Worm (Caenorhabditis elegans) whole organism, young adult: Measurements from ENCODE around the gene mua-6.

ENCODE experiments used
- B0261.1 ChIP-seq: sonication (generic microtip); optimal IDR thresholded peaks from 2 replicates; lab custom pipeline; 2016; ENCODE audit warnings: mild to moderate bottlenecking, missing genetic modification characterization, moderate library complexity, missing compliant biosample characterization
- F39B2.1 ChIP-seq: fragments of 200-800 bp; sonication (Bioruptor generic); IDR thresholded peaks from 2 replicates; pipeline ENCODE4 v1.3.6; 2022; ENCODE audit warnings: missing genetic modification reagents, missing genetic modification characterization, missing compliant biosample characterization
- F55B11.4 ChIP-seq: sonication (generic microtip); optimal IDR thresholded peaks from 2 replicates; lab custom pipeline; 2016; ENCODE audit warnings: missing compliant biosample characterization, missing genetic modification characterization, borderline replicate concordance; ENCODE audit not compliant: insufficient read depth
- K11D2.4 ChIP-seq: fragments of 200-800 bp; sonication (Bioruptor generic); IDR thresholded peaks from 2 replicates; pipeline ENCODE4 v1.3.6; 2022; ENCODE audit warnings: missing genetic modification reagents, missing genetic modification characterization, missing compliant biosample characterization
- T07F8.4 ChIP-seq: sonication (generic microtip); optimal IDR thresholded peaks from 2 replicates; lab custom pipeline; 2016; ENCODE audit warnings: mild to moderate bottlenecking, missing genetic modification characterization, moderate library complexity, missing compliant biosample characterization
- aptf-2 ChIP-seq: fragments of 200-800 bp; sonication (Bioruptor generic); conservative IDR thresholded peaks from 2 replicates; pipeline ENCODE4 v1.3.6; 2022; ENCODE audit warnings: missing genetic modification reagents, missing genetic modification characterization, missing compliant biosample characterization
- atf-7 ChIP-seq: sonication (generic microtip); optimal IDR thresholded peaks from 2 replicates; lab custom pipeline; 2017; ENCODE audit warnings: mild to moderate bottlenecking, missing genetic modification characterization, missing compliant biosample characterization
- attf-3 ChIP-seq: fragments of 200-800 bp; sonication (Bioruptor generic); conservative IDR thresholded peaks from 2 replicates; pipeline ENCODE4 v1.3.6; 2022; ENCODE audit warnings: missing genetic modification reagents, missing genetic modification characterization, missing compliant biosample characterization
- bed-2 ChIP-seq: fragments of 200-800 bp; sonication (Bioruptor generic); IDR thresholded peaks from 2 replicates; pipeline ENCODE4 v1.3.6; 2022; ENCODE audit warnings: missing genetic modification reagents, missing genetic modification characterization, missing compliant biosample characterization
- die-1 ChIP-seq: sonication (generic microtip); optimal IDR thresholded peaks from 2 replicates; lab custom pipeline; 2016; ENCODE audit warnings: missing genotype, mild to moderate bottlenecking, missing genetic modification characterization, missing compliant biosample characterization
- egrh-3 ChIP-seq: fragments of 200-800 bp; sonication (Bioruptor generic); IDR thresholded peaks from 2 replicates; pipeline ENCODE4 v1.3.6; 2022; ENCODE audit warnings: missing genetic modification reagents, missing genetic modification characterization, missing compliant biosample characterization
- fkh-3 ChIP-seq: sonication (generic microtip); optimal IDR thresholded peaks from 2 replicates; lab custom pipeline; 2016; ENCODE audit warnings: mild to moderate bottlenecking, missing genetic modification characterization, missing compliant biosample characterization
- gei-17 ChIP-seq: fragments of 200-800 bp; sonication (Bioruptor generic); optimal IDR thresholded peaks from 2 replicates; lab custom pipeline; 2018; ENCODE audit warnings: mild to moderate bottlenecking, missing genetic modification characterization, missing compliant biosample characterization
- him-1 ChIP-seq: sonication (generic microtip); optimal IDR thresholded peaks from 2 replicates; lab custom pipeline; 2016; ENCODE audit warnings: missing genotype, missing genetic modification reagents, missing genetic modification characterization, missing compliant biosample characterization
- hmg-1.2 ChIP-seq: fragments of 200-800 bp; sonication (Bioruptor generic); IDR thresholded peaks from 2 replicates; pipeline ENCODE4 v1.3.6; 2022; ENCODE audit warnings: missing genetic modification reagents, missing genetic modification characterization, missing compliant biosample characterization
- hrde-1 ChIP-seq: sonication (generic microtip); optimal IDR thresholded peaks from 2 replicates; lab custom pipeline; 2016; ENCODE audit warnings: missing genetic modification characterization, mild to moderate bottlenecking, missing compliant biosample characterization, moderate library complexity, missing genotype, missing genetic modification reagents, borderline replicate concordance
- lag-1 ChIP-seq: fragments of 200-800 bp; sonication (Bioruptor generic); IDR thresholded peaks from 2 replicates; pipeline ENCODE4 v1.3.6; 2022; ENCODE audit warnings: missing genetic modification reagents, missing genetic modification characterization, missing compliant biosample characterization
- let-526 ChIP-seq: fragments of 200-800 bp; sonication (Bioruptor generic); IDR thresholded peaks from 2 replicates; pipeline ENCODE4 v1.3.6; 2022; ENCODE audit warnings: missing genetic modification reagents, missing genetic modification characterization, missing compliant biosample characterization
- lin-54 ChIP-seq: fragments of 200-800 bp; sonication (Bioruptor generic); optimal IDR thresholded peaks from 2 replicates; lab custom pipeline; 2018; ENCODE audit warnings: mild to moderate bottlenecking, missing genetic modification characterization, missing compliant biosample characterization
- mel-28 ChIP-seq: sonication (generic microtip); optimal IDR thresholded peaks from 2 replicates; lab custom pipeline; 2016; ENCODE audit warnings: borderline replicate concordance, mild to moderate bottlenecking, missing genetic modification characterization, missing compliant biosample characterization
- nhr-120 ChIP-seq: fragments of 200-800 bp; sonication (Bioruptor generic); IDR thresholded peaks from 2 replicates; pipeline ENCODE4 v1.3.6; 2022; ENCODE audit warnings: missing genetic modification characterization, missing compliant biosample characterization
- pbrm-1 ChIP-seq: fragments of 200-800 bp; sonication (Bioruptor generic); IDR thresholded peaks from 2 replicates; pipeline ENCODE4 v1.3.6; 2022; ENCODE audit warnings: missing genetic modification reagents, missing genetic modification characterization, missing compliant biosample characterization
- rcor-1 ChIP-seq: fragments of 200-800 bp; sonication (Bioruptor generic); IDR thresholded peaks from 2 replicates; pipeline ENCODE4 v1.3.6; 2022; ENCODE audit warnings: missing genetic modification reagents, missing genetic modification characterization, missing compliant biosample characterization
- snpc-1.3 ChIP-seq: sonication (generic microtip); optimal IDR thresholded peaks from 2 replicates; lab custom pipeline; 2017; ENCODE audit warnings: missing genetic modification characterization, mild to moderate bottlenecking, missing compliant biosample characterization, antibody characterized with exemption, moderate library complexity, missing genotype, missing genetic modification reagents; ENCODE audit not compliant: insufficient read depth
- snpc-4 ChIP-seq, 5 experiments: fragments of 150-350 bp in 1 of 5; sonication (generic microtip) in 4 of 5; optimal IDR thresholded peaks; 2 replicates each; lab custom pipeline; 2014 to 2018; ENCODE audit warnings: missing genetic modification characterization in 5 of 5, missing biosample characterization in 3 of 5, antibody characterized with exemption in 2 of 5, mild to moderate bottlenecking in 2 of 5, missing compliant biosample characterization in 2 of 5, missing genotype in 2 of 5, moderate library complexity in 2 of 5, missing genetic modification reagents in 1 of 5
- somi-1 ChIP-seq: fragments of 200-800 bp; sonication (Bioruptor generic); optimal IDR thresholded peaks from 2 replicates; lab custom pipeline; 2018; ENCODE audit warnings: mild to moderate bottlenecking, missing genetic modification characterization, missing compliant biosample characterization
- sptf-2 ChIP-seq: fragments of 200-800 bp; sonication (Bioruptor generic); optimal IDR thresholded peaks from 2 replicates; lab custom pipeline; 2018; ENCODE audit warnings: mild to moderate bottlenecking, missing genetic modification characterization, missing compliant biosample characterization
- unc-62 ChIP-seq: fragments of 150-350 bp; optimal IDR thresholded peaks from 2 replicates; lab custom pipeline; 2014; ENCODE audit warnings: missing biosample characterization, missing genetic modification reagents, missing genetic modification characterization
- xnd-1 ChIP-seq: sonication (generic microtip); optimal IDR thresholded peaks from 2 replicates; lab custom pipeline; 2016; ENCODE audit warnings: missing genotype, missing genetic modification reagents, missing genetic modification characterization, missing compliant biosample characterization
- zfh-2 ChIP-seq: fragments of 200-800 bp; sonication (Bioruptor generic); conservative IDR thresholded peaks from 2 replicates; pipeline ENCODE4 v1.3.6; 2022; ENCODE audit warnings: missing genetic modification reagents, missing genetic modification characterization, missing compliant biosample characterization
- ztf-18 ChIP-seq: sonication (generic microtip); optimal IDR thresholded peaks from 2 replicates; lab custom pipeline; 2016; ENCODE audit warnings: missing genotype, mild to moderate bottlenecking, missing genetic modification characterization, missing compliant biosample characterization
- ztf-28 ChIP-seq: fragments of 200-800 bp; sonication (Bioruptor generic); IDR thresholded peaks from 2 replicates; pipeline ENCODE4 v1.3.6; 2022; ENCODE audit warnings: missing genetic modification reagents, missing genetic modification characterization, missing compliant biosample characterization

The mua-6 gene

DNA sequence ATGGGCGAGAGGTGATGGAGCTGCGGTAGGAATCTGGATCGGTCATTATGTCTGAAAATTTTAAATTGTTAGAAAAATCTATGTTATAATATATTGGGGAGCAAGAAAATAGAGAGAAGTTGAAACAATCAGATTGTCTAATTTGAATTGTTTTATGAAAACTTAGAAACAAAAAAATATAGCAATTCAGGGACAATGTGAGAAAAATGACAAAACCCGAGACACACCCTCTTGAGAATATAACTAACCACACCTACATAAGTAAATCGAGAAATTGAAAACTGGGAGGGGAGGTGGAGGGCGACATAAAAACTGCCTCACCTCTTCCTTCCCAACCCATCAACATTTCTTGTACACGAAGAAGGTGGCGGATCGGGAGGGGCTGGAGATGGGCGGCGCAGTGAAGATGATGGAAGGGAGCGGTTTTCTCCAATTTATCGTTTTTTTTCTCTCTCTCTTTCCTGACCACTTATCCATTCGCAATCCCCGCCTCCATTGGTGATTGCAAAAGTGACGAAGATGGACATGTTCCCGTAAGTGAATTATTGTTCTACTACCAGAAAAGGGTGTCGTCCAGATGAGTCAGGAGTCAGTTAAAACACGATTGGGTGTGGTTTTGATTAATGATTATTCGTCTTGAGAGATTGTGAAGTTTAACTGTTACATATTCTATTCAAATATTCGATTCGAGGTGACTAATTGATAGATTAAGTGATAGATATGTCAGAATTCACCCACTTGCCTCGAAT lies at the start of gene mua-6:
Gene mua-6 (minus strand): TSS at position 51 of the 749 bp plus-strand sequence.
- TF ChIP-seq zfh-2 (GFP tag; lab: Robert Waterston, UW) (0 out of 2 replicates have a peak, but pooled peaks have one; percentile 12), F55B11.4 (tag; lab: Kevin White, UChicago) (no peak), let-526 (GFP tag; lab: Robert Waterston, UW) (no peak), mel-28 (tag; lab: Kevin White, UChicago) (no peak)
- TF ChIP-seq, all 124 proteins: peak for 1

DNA sequence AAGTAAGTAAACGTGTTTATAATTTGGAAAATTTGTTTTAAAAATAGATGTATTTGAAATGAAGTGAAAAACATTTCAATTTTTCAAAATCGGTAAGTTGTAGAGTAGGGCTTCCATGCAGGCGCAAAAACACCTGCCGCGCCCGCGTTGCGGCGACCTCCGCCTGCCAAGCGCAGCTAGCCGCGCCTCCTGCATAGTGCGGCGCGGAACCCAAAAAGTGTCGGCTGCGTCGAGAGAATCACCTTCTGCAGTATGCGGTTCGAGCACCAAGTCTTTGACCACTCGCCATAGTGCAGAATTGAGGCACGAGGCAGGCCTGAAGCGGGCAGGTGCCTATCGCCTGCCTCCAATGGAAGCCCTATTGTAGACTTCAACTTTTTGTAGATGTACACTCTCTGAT lies 44.2 kb upstream of the mua-6 start:
- TF ChIP-seq bed-2 (0 out of 2 replicates have a peak, but pooled peaks have one; percentile 36), snpc-1.3 (tag; lab: Kevin White, UChicago) (no peak), unc-62 (GFP tag; lab: Kevin White, UChicago) (no peak), atf-7 (tag; lab: Kevin White, UChicago) (no peak), xnd-1 (tag; lab: Kevin White, UChicago) (no peak), mel-28 (tag; lab: Kevin White, UChicago) (no peak), ztf-18 (tag; lab: Kevin White, UChicago) (no peak), zfh-2 (GFP tag; lab: Robert Waterston, UW) (peak; percentile 92), egrh-3 (GFP tag; lab: Robert Waterston, UW) (peak; percentile 81; the same call in 1 of the 2 replicates), nhr-120 (no peak), him-1 (tag; lab: Kevin White, UChicago) (no peak), B0261.1 (tag; lab: Kevin White, UChicago) (no peak), fkh-3 (tag; lab: Kevin White, UChicago) (no peak), hrde-1 (tag; lab: Kevin White, UChicago) (no peak), hmg-1.2 (GFP tag; lab: Robert Waterston, UW) (peak; percentile 59), die-1 (tag; lab: Kevin White, UChicago) (no peak), sptf-2 (GFP tag; lab: Kevin White, UChicago) (no peak), T07F8.4 (tag; lab: Kevin White, UChicago) (no peak), lag-1 (GFP tag; lab: Robert Waterston, UW) (no peak), rcor-1 (GFP tag; lab: Robert Waterston, UW) (no peak), snpc-4 (GFP tag; optimal IDR thresholded peaks at IDR 0.05; lab: Kevin White, UChicago) (peak; percentile 19), snpc-4 (tag; optimal IDR thresholded peaks at IDR 0.05; lab: Kevin White, UChicago) (peak in 3 of 4 experiments; percentile 65 to 93 (median 89)), K11D2.4 (GFP tag; lab: Robert Waterston, UW) (no peak)

DNA sequence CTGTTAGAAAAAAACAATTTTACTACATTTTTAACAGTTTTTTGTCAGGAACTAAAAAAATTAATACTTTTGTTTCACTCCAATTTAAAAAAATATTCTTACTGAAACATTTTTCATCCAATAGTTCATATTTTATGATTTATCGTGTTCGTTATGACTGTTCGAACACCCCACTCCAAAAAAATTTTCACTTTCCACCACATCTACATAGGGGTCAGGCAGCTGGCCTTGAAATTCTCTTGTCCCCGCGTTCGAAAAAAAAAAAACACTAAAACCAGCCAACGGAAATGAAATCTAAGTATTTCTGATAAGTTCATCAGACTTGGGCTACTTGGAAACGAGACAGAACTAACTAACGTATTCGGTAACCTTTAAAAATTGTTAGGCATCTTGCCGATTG lies 40.7 kb upstream of the mua-6 start, which contains the start of gene twk-22:
Gene twk-22 (plus strand): TSS at position 301 of the 400 bp plus-strand sequence.
- TF ChIP-seq attf-3 (GFP tag; lab: Robert Waterston, UW) (no peak), somi-1 (GFP tag; lab: Kevin White, UChicago) (no peak), ztf-28 (GFP tag; lab: Robert Waterston, UW) (no peak), lin-54 (GFP tag; lab: Kevin White, UChicago) (no peak), pbrm-1 (GFP tag; lab: Robert Waterston, UW) (no peak), aptf-2 (GFP tag; lab: Robert Waterston, UW) (no peak), gei-17 (no peak), F39B2.1 (GFP tag; lab: Robert Waterston, UW) (no peak)
